Worm (Caenorhabditis elegans) whole organism, young adult: ENCODE data around the gene scl-5.

Source experiments
- T26A5.8 ChIP-seq: sonication (generic microtip); optimal IDR thresholded peaks from 2 replicates; lab custom pipeline; 2016; ENCODE audit warnings: missing genetic modification characterization, missing compliant biosample characterization
- ama-1 ChIP-seq, 3 experiments: fragments of 150-350 bp in 1 of 3; sonication (generic microtip) in 2 of 3; optimal IDR thresholded peaks; 2 replicates each; lab custom pipeline; 2014 to 2018; ENCODE audit warnings: missing biosample characterization in 2 of 3, missing genetic modification characterization in 2 of 3, missing genetic modification reagents in 2 of 3
- ceh-91 ChIP-seq: fragments of 200-800 bp; sonication (Bioruptor generic); IDR thresholded peaks from 2 replicates; pipeline ENCODE4 v1.3.6; 2022; ENCODE audit warnings: missing genetic modification reagents, missing genetic modification characterization, missing compliant biosample characterization
- dpff-1 ChIP-seq: sonication (generic microtip); optimal IDR thresholded peaks from 2 replicates; lab custom pipeline; 2017; ENCODE audit warnings: mild to moderate bottlenecking, missing genetic modification characterization, missing compliant biosample characterization
- ets-4 ChIP-seq: fragments of 200-800 bp; sonication (Bioruptor generic); optimal IDR thresholded peaks from 2 replicates; lab custom pipeline; 2018; ENCODE audit warnings: mild to moderate bottlenecking, missing genetic modification characterization, missing compliant biosample characterization
- hmg-20 ChIP-seq: fragments of 200-800 bp; sonication (Bioruptor generic); IDR thresholded peaks from 2 replicates; pipeline ENCODE4 v1.3.6; 2022; ENCODE audit warnings: missing genetic modification reagents, missing genetic modification characterization, missing compliant biosample characterization
- lin-26 ChIP-seq: fragments of 200-800 bp; sonication (Bioruptor generic); IDR thresholded peaks from 2 replicates; pipeline ENCODE4 v1.3.6; 2022; ENCODE audit warnings: missing genetic modification reagents, missing genetic modification characterization, missing compliant biosample characterization
- madf-10 ChIP-seq: sonication (generic microtip); optimal IDR thresholded peaks from 2 replicates; lab custom pipeline; 2016; ENCODE audit warnings: mild to moderate bottlenecking, missing genetic modification characterization, missing compliant biosample characterization
- nhr-90 ChIP-seq: sonication (generic microtip); optimal IDR thresholded peaks from 2 replicates; lab custom pipeline; 2016; ENCODE audit warnings: missing genotype, mild to moderate bottlenecking, missing genetic modification characterization, missing compliant biosample characterization
- snpc-4 ChIP-seq, 5 experiments: fragments of 150-350 bp in 1 of 5; sonication (generic microtip) in 4 of 5; optimal IDR thresholded peaks; 2 replicates each; lab custom pipeline; 2014 to 2018; ENCODE audit warnings: missing genetic modification characterization in 5 of 5, missing biosample characterization in 3 of 5, antibody characterized with exemption in 2 of 5, mild to moderate bottlenecking in 2 of 5, missing compliant biosample characterization in 2 of 5, missing genotype in 2 of 5, moderate library complexity in 2 of 5, missing genetic modification reagents in 1 of 5

DNA sequence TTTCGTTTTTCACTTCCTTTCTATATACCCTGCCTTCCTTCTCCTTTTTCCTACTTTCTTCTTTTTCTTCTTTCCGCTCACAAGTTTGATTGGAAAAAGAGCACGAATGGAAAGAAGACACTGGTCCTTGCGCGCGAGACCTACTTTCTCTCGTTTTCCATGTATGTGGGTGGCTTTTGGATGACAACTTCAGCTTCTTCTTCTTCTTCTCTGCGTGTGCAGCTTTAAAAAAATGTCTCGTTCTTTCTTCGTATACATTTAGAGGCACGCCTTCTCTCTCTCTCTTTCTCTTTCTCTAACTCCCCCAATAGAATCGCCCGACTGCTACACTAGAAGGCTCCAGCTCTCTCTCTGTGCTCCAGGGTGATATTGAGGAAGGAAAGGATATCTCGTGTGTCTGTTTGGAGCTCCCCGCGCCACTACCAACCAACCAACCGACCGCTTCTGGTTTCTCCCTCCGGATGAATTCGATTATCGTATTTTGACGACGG is 37.9 kb upstream of the scl-5 start:
- no peak for TF ChIP-seq ceh-91 (GFP tag; lab: Robert Waterston, UW)
- TF ChIP-seq snpc-4 (GFP tag; optimal IDR thresholded peaks at IDR 0.05; lab: Kevin White, UChicago): no peak
- no peak for TF ChIP-seq snpc-4 (tag; optimal IDR thresholded peaks at IDR 0.05; lab: Kevin White, UChicago)
- no peak for TF ChIP-seq lin-26 (GFP tag; lab: Robert Waterston, UW)
- no peak for TF ChIP-seq ama-1 (optimal IDR thresholded peaks at IDR 0.05; lab: Kevin White, UChicago)
- TF ChIP-seq ama-1 (GFP tag; optimal IDR thresholded peaks at IDR 0.05; lab: Kevin White, UChicago): no peak
- no peak for TF ChIP-seq dpff-1 (tag; lab: Kevin White, UChicago)
- no peak for TF ChIP-seq hmg-20 (GFP tag; lab: Robert Waterston, UW)
- no peak for TF ChIP-seq T26A5.8 (tag; lab: Kevin White, UChicago)
- no peak for TF ChIP-seq ets-4 (GFP tag; lab: Kevin White, UChicago)
- TF ChIP-seq madf-10 (tag; lab: Kevin White, UChicago): no peak
- TF ChIP-seq nhr-90: no peak
